Worm (Caenorhabditis elegans) whole organism, L2 larva: ENCODE data around the gene Y39A1A.27.

Experiments used
- F13H6.1 ChIP-seq: sonication (generic microtip); optimal IDR thresholded peaks from 2 replicates; lab custom pipeline; 2016; ENCODE audit warnings: missing genetic modification characterization, missing compliant biosample characterization
- ZK546.5 ChIP-seq: sonication (generic microtip); optimal IDR thresholded peaks from 2 replicates; lab custom pipeline; 2017; ENCODE audit warnings: missing biosample characterization, missing genetic modification characterization
- ama-1 ChIP-seq: fragments of 150-350 bp; optimal IDR thresholded peaks from 2 replicates; lab custom pipeline; 2018; ENCODE audit warnings: inconsistent platforms
- lin-13 ChIP-seq: fragments of 150-350 bp; optimal IDR thresholded peaks from 2 replicates; lab custom pipeline; 2014; ENCODE audit warnings: missing biosample characterization, missing genetic modification reagents, missing genetic modification characterization
- nhr-10 ChIP-seq: sonication (generic microtip); optimal IDR thresholded peaks from 2 replicates; lab custom pipeline; 2017; ENCODE audit warnings: missing biosample characterization, missing genetic modification characterization
- nhr-6 ChIP-seq: fragments of 150-350 bp; optimal IDR thresholded peaks from 2 replicates; lab custom pipeline; 2014; ENCODE audit warnings: missing biosample characterization, missing genetic modification characterization
- snpc-4 ChIP-seq: fragments of 150-350 bp; optimal IDR thresholded peaks from 2 replicates; lab custom pipeline; 2014; ENCODE audit warnings: missing biosample characterization, missing genetic modification characterization
- unc-39 ChIP-seq: fragments of 150-350 bp; optimal IDR thresholded peaks from 2 replicates; lab custom pipeline; 2014; ENCODE audit warnings: missing biosample characterization, missing genetic modification characterization
- unc-55 ChIP-seq: fragments of 150-350 bp; sonication (generic microtip); optimal IDR thresholded peaks from 3 replicates; lab custom pipeline; 2014; ENCODE audit warnings: missing biosample characterization, missing genetic modification reagents, missing genetic modification characterization
- ztf-4 ChIP-seq: fragments of 150-350 bp; optimal IDR thresholded peaks from 2 replicates; lab custom pipeline; 2014; ENCODE audit warnings: missing biosample characterization, missing genetic modification characterization

- no peak for TF ChIP-seq snpc-4 (tag; lab: Kevin White, UChicago)
- no peak for TF ChIP-seq nhr-10 (tag; lab: Kevin White, UChicago)
- no peak for TF ChIP-seq ztf-4 (tag; lab: Kevin White, UChicago)
- no peak for TF ChIP-seq nhr-6 (tag; lab: Kevin White, UChicago)
- no peak for TF ChIP-seq unc-39 (tag; lab: Kevin White, UChicago)
- TF ChIP-seq lin-13 (GFP tag; lab: Kevin White, UChicago): no peak
- TF ChIP-seq ama-1 (lab: Kevin White, UChicago): no peak
- TF ChIP-seq F13H6.1: peak; percentile 82
- TF ChIP-seq unc-55 (GFP tag; lab: Kevin White, UChicago): no peak
- no peak for TF ChIP-seq ZK546.5 (tag; lab: Kevin White, UChicago)
These were observed 2.2 kb upstream of the Y39A1A.27 start for ce11 chrIII:10636493-10637031.
